Worm (Caenorhabditis elegans): ENCODE data around the gene act-2.
A peak's percentile ranks its signal among the peaks of the same experiment; 100 is the strongest.

act-2 gene

ce11 chrV:11040473-11040872, 37.5 kb downstream of the act-2 start, which contains the start of gene C45B11.8:
TSS of gene C45B11.8 (plus strand) at chrV:11040773.
- TF ChIP-seq mes-4 (tag; optimal IDR thresholded peaks at IDR 0.05) (no peak), egl-44 (GFP tag; IDR thresholded peaks at IDR 0.05) (no peak), dox-1 (GFP tag; IDR thresholded peaks at IDR 0.05) (no peak), nhr-80 (tag; optimal IDR thresholded peaks at IDR 0.05) (no peak), sptf-2 (GFP tag; optimal IDR thresholded peaks at IDR 0.05) (no peak), pha-4 (tag; optimal IDR thresholded peaks at IDR 0.05) (no peak), ceh-91 (GFP tag; IDR thresholded peaks at IDR 0.05) (no peak), bed-2 (GFP tag; IDR thresholded peaks at IDR 0.05) (no peak), efl-1 (GFP tag; optimal IDR thresholded peaks at IDR 0.05) (no peak), ztf-22 (GFP tag; optimal IDR thresholded peaks at IDR 0.05) (no peak), gei-17 (GFP tag; optimal IDR thresholded peaks at IDR 0.05) (no peak), him-1 (tag; optimal IDR thresholded peaks at IDR 0.05) (no peak), F52B5.7 (tag; optimal IDR thresholded peaks at IDR 0.05) (no peak)

ce11 chrV:11040020-11040419, 37.9 kb downstream of the act-2 start, which contains the start of gene C45B11.9:
TSS of gene C45B11.9 (plus strand) at chrV:11040320.
- TF ChIP-seq attf-5 (GFP tag; optimal IDR thresholded peaks at IDR 0.05) (no peak), rcor-1 (GFP tag; IDR thresholded peaks at IDR 0.05) (no peak), mcd-1 (GFP tag; IDR thresholded peaks at IDR 0.05) (no peak)

ce11 chrV:11039379-11039954, 38.5 kb downstream of the act-2 start, which contains the start of gene pak-2:
TSS of gene pak-2 (minus strand) at chrV:11039429.
- TF ChIP-seq T26A5.8 (tag; optimal IDR thresholded peaks at IDR 0.05), result no peak
- no peak for TF ChIP-seq F57C9.4 (tag; optimal IDR thresholded peaks at IDR 0.05)
- peak in 1 of 3 experiments; percentile 42 for TF ChIP-seq lin-35 (GFP tag; optimal IDR thresholded peaks at IDR 0.05)
- no peak for TF ChIP-seq lir-1 (GFP tag; conservative IDR thresholded peaks at IDR 0.05)
- TF ChIP-seq K11D2.4 (GFP tag; IDR thresholded peaks at IDR 0.05), result no peak
- peak; percentile 26 for TF ChIP-seq F49E8.2 (tag; optimal IDR thresholded peaks at IDR 0.05; ENCODE audit: insufficient read depth)
- peak; percentile 83 for TF ChIP-seq attf-5 (GFP tag; optimal IDR thresholded peaks at IDR 0.05)
- TF ChIP-seq bed-2 (GFP tag; IDR thresholded peaks at IDR 0.05), result 0 out of 2 replicates have a peak, but pooled peaks have one; percentile 69
- TF ChIP-seq snpc-1.3 (tag; optimal IDR thresholded peaks at IDR 0.05; ENCODE audit: insufficient read depth), result no peak
- TF ChIP-seq snpc-4 (GFP tag; optimal IDR thresholded peaks at IDR 0.05), result no peak
- TF ChIP-seq snpc-4 (tag; optimal IDR thresholded peaks at IDR 0.05), result peak in 1 of 4 experiments; percentile 38
- 0 out of 2 replicates have a peak, but pooled peaks have one; percentile 32 for TF ChIP-seq rcor-1 (GFP tag; IDR thresholded peaks at IDR 0.05)
- TF ChIP-seq lag-1 (GFP tag; IDR thresholded peaks at IDR 0.05), result no peak
- TF ChIP-seq lin-40 (tag; optimal IDR thresholded peaks at IDR 0.05), result peak; percentile 63
- no peak for TF ChIP-seq F39B2.1 (GFP tag; IDR thresholded peaks at IDR 0.05)
- no peak for TF ChIP-seq hsf-1 (GFP tag; IDR thresholded peaks at IDR 0.05)
- peak; percentile 12 for TF ChIP-seq efl-1 (GFP tag; optimal IDR thresholded peaks at IDR 0.05)
- peak in 1 of 2 experiments; percentile 3 for TF ChIP-seq let-607 (tag; optimal IDR thresholded peaks at IDR 0.05)
- no peak for TF ChIP-seq Y56A3A.18 (GFP tag; IDR thresholded peaks at IDR 0.05)
- TF ChIP-seq C06A6.2 (GFP tag; conservative IDR thresholded peaks at IDR 0.05), result no peak
- TF ChIP-seq nhr-120 (GFP tag; IDR thresholded peaks at IDR 0.05), result no peak
- TF ChIP-seq akir-1 (GFP tag; optimal IDR thresholded peaks at IDR 0.05), result peak; percentile 64
- no peak for TF ChIP-seq lsl-1 (GFP tag; optimal IDR thresholded peaks at IDR 0.05)
- TF ChIP-seq him-1 (tag; optimal IDR thresholded peaks at IDR 0.05), result no peak
- TF ChIP-seq B0019.2 (GFP tag; conservative IDR thresholded peaks at IDR 0.05), result no peak
- no peak for TF ChIP-seq sea-2 (GFP tag; IDR thresholded peaks at IDR 0.05)
- peak; percentile 59 for TF ChIP-seq nhr-80 (tag; optimal IDR thresholded peaks at IDR 0.05)
- peak; percentile 30 for TF ChIP-seq tbp1 (GFP tag; optimal IDR thresholded peaks at IDR 0.05)
- no peak for TF ChIP-seq mel-28 (tag; optimal IDR thresholded peaks at IDR 0.05; ENCODE audit: borderline replicate concordance)
- TF ChIP-seq mcd-1 (GFP tag; IDR thresholded peaks at IDR 0.05), result peak; percentile 88
- no peak for TF ChIP-seq fkh-3 (tag; optimal IDR thresholded peaks at IDR 0.05)
- no peak for TF ChIP-seq mes-4 (tag; optimal IDR thresholded peaks at IDR 0.05)
- TF ChIP-seq athp-1 (tag; optimal IDR thresholded peaks at IDR 0.05), result no peak
- TF ChIP-seq madf-6 (GFP tag; IDR thresholded peaks at IDR 0.05), result no peak
- TF ChIP-seq let-526 (GFP tag; IDR thresholded peaks at IDR 0.05), result no peak

All from whole organism, young adult.